Worm (Caenorhabditis elegans) whole organism, L4/young adult: ENCODE measurements around the gene tars-1.

Experiments used
- W03F9.2 ChIP-seq: fragments of 150-350 bp; optimal IDR thresholded peaks from 2 replicates; lab custom pipeline; 2014; ENCODE audit warnings: missing biosample characterization, missing genetic modification characterization
- dao-5 ChIP-seq: sonication (generic microtip); optimal IDR thresholded peaks from 2 replicates; lab custom pipeline; 2016; ENCODE audit warnings: missing genotype, missing genetic modification characterization, moderate library complexity, missing compliant biosample characterization

- no peak for TF ChIP-seq dao-5 (tag; lab: Kevin White, UChicago)
- no peak for TF ChIP-seq W03F9.2 (tag; lab: Kevin White, UChicago)
Observed at ce11 chrII:11642736-11643135, 52.7 kb downstream of the tars-1 start.
